Worm (Caenorhabditis elegans) whole organism, young adult: ENCODE measurements around the gene nduv-3.

Source experiments
- B0261.1 ChIP-seq: sonication (generic microtip); optimal IDR thresholded peaks from 2 replicates; lab custom pipeline; 2016; ENCODE audit warnings: mild to moderate bottlenecking, missing genetic modification characterization, moderate library complexity, missing compliant biosample characterization
- C06A6.2 ChIP-seq: fragments of 200-800 bp; sonication (Bioruptor generic); conservative IDR thresholded peaks from 2 replicates; pipeline ENCODE4 v1.3.6; 2022; ENCODE audit warnings: missing genetic modification characterization, missing compliant biosample characterization
- C17E4.6 ChIP-seq: fragments of 200-800 bp; sonication (Bioruptor generic); IDR thresholded peaks from 2 replicates; pipeline ENCODE4 v1.3.6; 2022; ENCODE audit warnings: missing genetic modification reagents, missing genetic modification characterization, missing compliant biosample characterization
- F10E7.11 ChIP-seq: sonication (generic microtip); optimal IDR thresholded peaks from 2 replicates; lab custom pipeline; 2017; ENCODE audit warnings: mild to moderate bottlenecking, missing genetic modification characterization, moderate library complexity, missing compliant biosample characterization
- F22D6.2 ChIP-seq: sonication (generic microtip); optimal IDR thresholded peaks from 2 replicates; lab custom pipeline; 2016; ENCODE audit warnings: mild to moderate bottlenecking, missing genetic modification characterization, missing compliant biosample characterization
- F33H1.4 ChIP-seq: fragments of 200-800 bp; sonication (Bioruptor generic); IDR thresholded peaks from 2 replicates; pipeline ENCODE4 v1.3.6; 2022; ENCODE audit warnings: missing genetic modification reagents, missing genetic modification characterization, missing compliant biosample characterization
- F39B2.1 ChIP-seq: fragments of 200-800 bp; sonication (Bioruptor generic); IDR thresholded peaks from 2 replicates; pipeline ENCODE4 v1.3.6; 2022; ENCODE audit warnings: missing genetic modification reagents, missing genetic modification characterization, missing compliant biosample characterization
- F49E8.2 ChIP-seq: sonication (generic microtip); optimal IDR thresholded peaks from 3 replicates; lab custom pipeline; 2017; ENCODE audit warnings: missing genetic modification characterization, mild to moderate bottlenecking, missing compliant biosample characterization, antibody characterized with exemption, moderate library complexity; ENCODE audit not compliant: insufficient read depth
- F55B11.4 ChIP-seq: sonication (generic microtip); optimal IDR thresholded peaks from 2 replicates; lab custom pipeline; 2016; ENCODE audit warnings: missing compliant biosample characterization, missing genetic modification characterization, borderline replicate concordance; ENCODE audit not compliant: insufficient read depth
- K11D2.4 ChIP-seq: fragments of 200-800 bp; sonication (Bioruptor generic); IDR thresholded peaks from 2 replicates; pipeline ENCODE4 v1.3.6; 2022; ENCODE audit warnings: missing genetic modification reagents, missing genetic modification characterization, missing compliant biosample characterization
- T07F8.4 ChIP-seq: sonication (generic microtip); optimal IDR thresholded peaks from 2 replicates; lab custom pipeline; 2016; ENCODE audit warnings: mild to moderate bottlenecking, missing genetic modification characterization, moderate library complexity, missing compliant biosample characterization
- aptf-2 ChIP-seq: fragments of 200-800 bp; sonication (Bioruptor generic); conservative IDR thresholded peaks from 2 replicates; pipeline ENCODE4 v1.3.6; 2022; ENCODE audit warnings: missing genetic modification reagents, missing genetic modification characterization, missing compliant biosample characterization
- athp-1 ChIP-seq: sonication (generic microtip); optimal IDR thresholded peaks from 2 replicates; lab custom pipeline; 2017; ENCODE audit warnings: mild to moderate bottlenecking, missing genetic modification characterization, missing compliant biosample characterization
- attf-3 ChIP-seq: fragments of 200-800 bp; sonication (Bioruptor generic); conservative IDR thresholded peaks from 2 replicates; pipeline ENCODE4 v1.3.6; 2022; ENCODE audit warnings: missing genetic modification reagents, missing genetic modification characterization, missing compliant biosample characterization
- bed-1 ChIP-seq: fragments of 200-800 bp; sonication (Bioruptor generic); IDR thresholded peaks from 2 replicates; pipeline ENCODE4 v1.3.6; 2022; ENCODE audit warnings: missing genetic modification reagents, missing genetic modification characterization, missing compliant biosample characterization
- cebp-1 ChIP-seq, 2 experiments: fragments of 200-800 bp in 1 of 2; sonication (Bioruptor generic) in 1 of 2; sonication (generic microtip) in 1 of 2; IDR thresholded peaks in 1 of 2; optimal IDR thresholded peaks in 1 of 2; 2 replicates each; pipeline versions ENCODE4 v1.3.6 to Lab custom; 2017 to 2022; ENCODE audit warnings: missing compliant biosample characterization in 2 of 2, missing genetic modification characterization in 2 of 2, mild to moderate bottlenecking in 1 of 2, missing genetic modification reagents in 1 of 2, moderate library complexity in 1 of 2
- ceh-40 ChIP-seq: fragments of 200-800 bp; sonication (Bioruptor generic); IDR thresholded peaks from 2 replicates; pipeline ENCODE4 v1.3.6; 2022; ENCODE audit warnings: missing genetic modification characterization, missing compliant biosample characterization
- ceh-58 ChIP-seq: fragments of 200-800 bp; sonication (Bioruptor generic); IDR thresholded peaks from 2 replicates; pipeline ENCODE4 v1.3.6; 2022; ENCODE audit warnings: missing genetic modification characterization, missing compliant biosample characterization
- dpl-1 ChIP-seq: fragments of 150-350 bp; optimal IDR thresholded peaks from 2 replicates; lab custom pipeline; 2014; ENCODE audit warnings: missing biosample characterization, missing genetic modification reagents, missing genetic modification characterization
- efl-1 ChIP-seq: fragments of 150-350 bp; optimal IDR thresholded peaks from 2 replicates; lab custom pipeline; 2014; ENCODE audit warnings: missing biosample characterization, missing genetic modification reagents, missing genetic modification characterization
- egl-44 ChIP-seq: fragments of 200-800 bp; sonication (Bioruptor generic); IDR thresholded peaks from 2 replicates; pipeline ENCODE4 v1.3.6; 2022; ENCODE audit warnings: missing genetic modification reagents, missing genetic modification characterization, missing compliant biosample characterization
- ets-4 ChIP-seq: fragments of 200-800 bp; sonication (Bioruptor generic); optimal IDR thresholded peaks from 2 replicates; lab custom pipeline; 2018; ENCODE audit warnings: mild to moderate bottlenecking, missing genetic modification characterization, missing compliant biosample characterization
- hlh-26 ChIP-seq: fragments of 200-800 bp; sonication (Bioruptor generic); conservative IDR thresholded peaks from 2 replicates; pipeline ENCODE4 v1.3.6; 2022; ENCODE audit warnings: missing genetic modification reagents, missing genetic modification characterization, missing compliant biosample characterization
- hmg-20 ChIP-seq: fragments of 200-800 bp; sonication (Bioruptor generic); IDR thresholded peaks from 2 replicates; pipeline ENCODE4 v1.3.6; 2022; ENCODE audit warnings: missing genetic modification reagents, missing genetic modification characterization, missing compliant biosample characterization
- lag-1 ChIP-seq: fragments of 200-800 bp; sonication (Bioruptor generic); IDR thresholded peaks from 2 replicates; pipeline ENCODE4 v1.3.6; 2022; ENCODE audit warnings: missing genetic modification reagents, missing genetic modification characterization, missing compliant biosample characterization
- let-526 ChIP-seq: fragments of 200-800 bp; sonication (Bioruptor generic); IDR thresholded peaks from 2 replicates; pipeline ENCODE4 v1.3.6; 2022; ENCODE audit warnings: missing genetic modification reagents, missing genetic modification characterization, missing compliant biosample characterization
- lin-40 ChIP-seq: sonication (generic microtip); optimal IDR thresholded peaks from 2 replicates; lab custom pipeline; 2016; ENCODE audit warnings: missing genetic modification characterization, mild to moderate bottlenecking, missing compliant biosample characterization, missing genotype, missing genetic modification reagents
- lir-1 ChIP-seq: fragments of 200-800 bp; sonication (Bioruptor generic); conservative IDR thresholded peaks from 2 replicates; pipeline ENCODE4 v1.3.6; 2022; ENCODE audit warnings: missing genetic modification reagents, missing genetic modification characterization, missing compliant biosample characterization
- mel-28 ChIP-seq: sonication (generic microtip); optimal IDR thresholded peaks from 2 replicates; lab custom pipeline; 2016; ENCODE audit warnings: borderline replicate concordance, mild to moderate bottlenecking, missing genetic modification characterization, missing compliant biosample characterization
- mes-4 ChIP-seq: sonication (generic microtip); optimal IDR thresholded peaks from 2 replicates; lab custom pipeline; 2016; ENCODE audit warnings: missing genotype, missing genetic modification characterization, missing compliant biosample characterization
- nhr-27 ChIP-seq: fragments of 200-800 bp; sonication (Bioruptor generic); optimal IDR thresholded peaks from 2 replicates; lab custom pipeline; 2018; ENCODE audit warnings: mild to moderate bottlenecking, missing genetic modification characterization, moderate library complexity, missing compliant biosample characterization
- nhr-80 ChIP-seq: sonication (generic microtip); optimal IDR thresholded peaks from 2 replicates; lab custom pipeline; 2016; ENCODE audit warnings: missing genetic modification characterization, missing compliant biosample characterization
- pbrm-1 ChIP-seq: fragments of 200-800 bp; sonication (Bioruptor generic); IDR thresholded peaks from 2 replicates; pipeline ENCODE4 v1.3.6; 2022; ENCODE audit warnings: missing genetic modification reagents, missing genetic modification characterization, missing compliant biosample characterization
- rec-8 ChIP-seq, 2 experiments: sonication (generic microtip); optimal IDR thresholded peaks; 2 replicates each; lab custom pipeline; 2016; ENCODE audit warnings: mild to moderate bottlenecking in 2 of 2, missing genetic modification characterization in 2 of 2, missing genetic modification reagents in 2 of 2, missing genotype in 2 of 2, missing biosample characterization in 1 of 2, missing compliant biosample characterization in 1 of 2, moderate library complexity in 1 of 2
- repo-1 ChIP-seq: sonication (generic microtip); optimal IDR thresholded peaks from 2 replicates; lab custom pipeline; 2017; ENCODE audit warnings: mild to moderate bottlenecking, missing genetic modification characterization, missing compliant biosample characterization
- sea-2 ChIP-seq: fragments of 200-800 bp; sonication (Bioruptor generic); IDR thresholded peaks from 2 replicates; pipeline ENCODE4 v1.3.6; 2022; ENCODE audit warnings: missing genetic modification characterization, missing compliant biosample characterization
- snpc-1.3 ChIP-seq: sonication (generic microtip); optimal IDR thresholded peaks from 2 replicates; lab custom pipeline; 2017; ENCODE audit warnings: missing genetic modification characterization, mild to moderate bottlenecking, missing compliant biosample characterization, antibody characterized with exemption, moderate library complexity, missing genotype, missing genetic modification reagents; ENCODE audit not compliant: insufficient read depth
- snpc-3.4 ChIP-seq: sonication (generic microtip); optimal IDR thresholded peaks from 2 replicates; lab custom pipeline; 2017; ENCODE audit warnings: missing genetic modification characterization, mild to moderate bottlenecking, missing compliant biosample characterization, antibody characterized with exemption, moderate library complexity, missing genotype, missing genetic modification reagents
- somi-1 ChIP-seq: fragments of 200-800 bp; sonication (Bioruptor generic); optimal IDR thresholded peaks from 2 replicates; lab custom pipeline; 2018; ENCODE audit warnings: mild to moderate bottlenecking, missing genetic modification characterization, missing compliant biosample characterization
- tbx-9 ChIP-seq: sonication (generic microtip); optimal IDR thresholded peaks from 2 replicates; lab custom pipeline; 2016; ENCODE audit warnings: borderline replicate concordance, missing genetic modification characterization, inconsistent platforms, missing compliant biosample characterization
- unc-62 ChIP-seq: fragments of 150-350 bp; optimal IDR thresholded peaks from 2 replicates; lab custom pipeline; 2014; ENCODE audit warnings: missing biosample characterization, missing genetic modification reagents, missing genetic modification characterization
- zfh-2 ChIP-seq: fragments of 200-800 bp; sonication (Bioruptor generic); conservative IDR thresholded peaks from 2 replicates; pipeline ENCODE4 v1.3.6; 2022; ENCODE audit warnings: missing genetic modification reagents, missing genetic modification characterization, missing compliant biosample characterization
- ztf-25 ChIP-seq: fragments of 200-800 bp; sonication (Bioruptor generic); IDR thresholded peaks from 2 replicates; pipeline ENCODE4 v1.3.6; 2022; ENCODE audit warnings: missing genetic modification reagents, missing genetic modification characterization, missing compliant biosample characterization
- ztf-26 ChIP-seq: sonication (generic microtip); optimal IDR thresholded peaks from 2 replicates; lab custom pipeline; 2017; ENCODE audit warnings: missing genetic modification characterization, missing compliant biosample characterization
- ztf-28 ChIP-seq: fragments of 200-800 bp; sonication (Bioruptor generic); IDR thresholded peaks from 2 replicates; pipeline ENCODE4 v1.3.6; 2022; ENCODE audit warnings: missing genetic modification reagents, missing genetic modification characterization, missing compliant biosample characterization
- ztf-3 ChIP-seq: fragments of 200-800 bp; sonication (Bioruptor generic); optimal IDR thresholded peaks from 2 replicates; lab custom pipeline; 2018; ENCODE audit warnings: mild to moderate bottlenecking, missing genetic modification characterization, missing compliant biosample characterization

The nduv-3 gene

ce11 chrIV:2663953-2664900 lies 23.1 kb downstream of the nduv-3 start, which contains the start of gene Y69A2AR.31:
TSS of gene Y69A2AR.31 (minus strand) at chrIV:2664003.
- no peak for TF ChIP-seq hlh-26
- TF ChIP-seq F10E7.11, result no peak
- TF ChIP-seq T07F8.4 (tag; lab: Kevin White, UChicago), result no peak
- no peak for TF ChIP-seq aptf-2 (GFP tag; lab: Robert Waterston, UW)
- TF ChIP-seq ztf-25 (GFP tag; lab: Robert Waterston, UW), result peak; percentile 82
- no peak; the same call in 1 of the 2 replicates for TF ChIP-seq pbrm-1 (GFP tag; lab: Robert Waterston, UW)
- TF ChIP-seq mel-28, result no peak
- TF ChIP-seq repo-1, result no peak
- no peak for TF ChIP-seq ceh-58
- no peak for TF ChIP-seq bed-1 (GFP tag; lab: Robert Waterston, UW)
- TF ChIP-seq B0261.1, result peak; percentile 71
- no peak for TF ChIP-seq lag-1 (GFP tag; lab: Robert Waterston, UW)
- TF ChIP-seq ets-4, result no peak
- no peak for TF ChIP-seq sea-2
- peak; percentile 29 for TF ChIP-seq somi-1 (GFP tag; lab: Kevin White, UChicago)
- peak; percentile 87 for TF ChIP-seq snpc-1.3 (tag; lab: Kevin White, UChicago)
- no peak for TF ChIP-seq let-526
- no peak for TF ChIP-seq lin-40 (tag; lab: Kevin White, UChicago)
- TF ChIP-seq egl-44, result 0 out of 2 replicates have a peak, but pooled peaks have one; percentile 34
- no peak for TF ChIP-seq cebp-1 (GFP tag; IDR thresholded peaks at IDR 0.05; lab: Robert Waterston, UW)
- peak; percentile 4 for TF ChIP-seq cebp-1 (tag; optimal IDR thresholded peaks at IDR 0.05; lab: Kevin White, UChicago)
- TF ChIP-seq ceh-40 (GFP tag; lab: Robert Waterston, UW), result no peak
- no peak for TF ChIP-seq F55B11.4 (tag; lab: Kevin White, UChicago)
- TF ChIP-seq C17E4.6 (GFP tag; lab: Robert Waterston, UW), result no peak
- TF ChIP-seq F39B2.1, result no peak
- TF ChIP-seq nhr-27, result no peak
- no peak for TF ChIP-seq hmg-20
- TF ChIP-seq efl-1 (GFP tag; lab: Kevin White, UChicago), result no peak
- no peak for TF ChIP-seq F22D6.2 (tag; lab: Kevin White, UChicago)
- TF ChIP-seq unc-62 (GFP tag; lab: Kevin White, UChicago), result no peak
- no peak for TF ChIP-seq tbx-9 (tag; lab: Kevin White, UChicago)
- no peak for TF ChIP-seq ztf-26 (tag; lab: Kevin White, UChicago)
- peak; percentile 63 for TF ChIP-seq snpc-3.4 (tag; lab: Kevin White, UChicago)
- no peak for TF ChIP-seq lir-1
- TF ChIP-seq F49E8.2 (tag; lab: Kevin White, UChicago), result no peak
- TF ChIP-seq nhr-80 (tag; lab: Kevin White, UChicago), result no peak
- peak; percentile 66 for TF ChIP-seq athp-1 (tag; lab: Kevin White, UChicago)
- no peak for TF ChIP-seq zfh-2 (GFP tag; lab: Robert Waterston, UW)
- no peak for TF ChIP-seq dpl-1
- TF ChIP-seq C06A6.2 (GFP tag; lab: Robert Waterston, UW), result no peak
- no peak for TF ChIP-seq ztf-28
- TF ChIP-seq mes-4 (tag; lab: Kevin White, UChicago), result no peak
- peak; percentile 23 to 54 for TF ChIP-seq rec-8 (tag; optimal IDR thresholded peaks at IDR 0.05; lab: Kevin White, UChicago)
- 0 out of 2 replicates have a peak, but pooled peaks have one; percentile 26 for TF ChIP-seq attf-3 (GFP tag; lab: Robert Waterston, UW)
- TF ChIP-seq K11D2.4 (GFP tag; lab: Robert Waterston, UW), result no peak
- TF ChIP-seq F33H1.4 (GFP tag; lab: Robert Waterston, UW), result no peak
- TF ChIP-seq ztf-3 (GFP tag; lab: Kevin White, UChicago), result no peak
